Worm (Caenorhabditis elegans) whole organism, L4 larva: ENCODE results near the gene ZC317.7.
A peak's percentile ranks its signal among the peaks of the same experiment; 100 is the strongest.

ENCODE experiments used
- ZK546.5 ChIP-seq, 2 experiments: sonication (generic microtip); optimal IDR thresholded peaks; 2 replicates each; lab custom pipeline; 2017; ENCODE audit warnings: missing biosample characterization in 2 of 2, missing genetic modification characterization in 2 of 2
- aha-1 ChIP-seq: fragments of 150-350 bp; peaks from one replicate; lab custom pipeline; 2014; ENCODE audit warnings: missing biosample characterization, missing genetic modification characterization
- aly-2 ChIP-seq: sonication (generic microtip); optimal IDR thresholded peaks from 2 replicates; lab custom pipeline; 2018; ENCODE audit warnings: missing biosample characterization, missing genetic modification characterization
- ceh-44 ChIP-seq: fragments of 200-800 bp; sonication (Bioruptor generic); IDR thresholded peaks from 2 replicates; pipeline ENCODE4 v1.3.6; 2022; ENCODE audit warnings: missing genetic modification reagents, missing genetic modification characterization, missing compliant biosample characterization
- ceh-82 ChIP-seq: sonication (generic microtip); optimal IDR thresholded peaks from 2 replicates; lab custom pipeline; 2017; ENCODE audit warnings: missing biosample characterization, missing genetic modification characterization
- cey-2 ChIP-seq: sonication (generic microtip); optimal IDR thresholded peaks from 3 replicates; lab custom pipeline; 2017; ENCODE audit warnings: missing genetic modification characterization, mild to moderate bottlenecking, missing compliant biosample characterization, antibody characterized with exemption, borderline replicate concordance; ENCODE audit not compliant: insufficient read depth
- ctbp-1 ChIP-seq: fragments of 200-800 bp; sonication (Bioruptor generic); IDR thresholded peaks from 2 replicates; pipeline ENCODE4 v1.3.6; 2022; ENCODE audit warnings: missing genetic modification reagents, missing genetic modification characterization, missing compliant biosample characterization
- daf-16 ChIP-seq, 3 experiments: sonication (generic microtip); optimal IDR thresholded peaks; 2 replicates each; lab custom pipeline; 2016 to 2017; ENCODE audit warnings: missing genetic modification characterization in 3 of 3, missing genetic modification reagents in 3 of 3, mild to moderate bottlenecking in 2 of 3, missing compliant biosample characterization in 2 of 3, missing biosample characterization in 1 of 3, moderate library complexity in 1 of 3
- fkh-10 ChIP-seq: fragments of 150-350 bp; optimal IDR thresholded peaks from 2 replicates; lab custom pipeline; 2014; ENCODE audit warnings: missing biosample characterization, missing genetic modification reagents, missing genetic modification characterization
- gei-8 ChIP-seq: fragments of 200-800 bp; sonication (Bioruptor generic); optimal IDR thresholded peaks from 2 replicates; lab custom pipeline; 2018; ENCODE audit warnings: mild to moderate bottlenecking, missing genetic modification characterization, missing compliant biosample characterization
- hif-1 ChIP-seq, 2 experiments: sonication (generic microtip); optimal IDR thresholded peaks; 2 replicates each; lab custom pipeline; 2016 to 2017; ENCODE audit warnings: missing compliant biosample characterization in 2 of 2, missing genetic modification characterization in 2 of 2, missing genetic modification reagents in 2 of 2, missing genotype in 2 of 2, mild to moderate bottlenecking in 1 of 2
- hlh-30 ChIP-seq: sonication (generic microtip); optimal IDR thresholded peaks from 2 replicates; lab custom pipeline; 2017; ENCODE audit warnings: antibody characterized with exemption, mild to moderate bottlenecking, missing genetic modification characterization, missing compliant biosample characterization; ENCODE audit not compliant: insufficient read depth
- lin-1 ChIP-seq: fragments of 200-800 bp; sonication (Bioruptor generic); IDR thresholded peaks from 2 replicates; pipeline ENCODE4 v1.3.6; 2022; ENCODE audit warnings: missing genetic modification reagents, missing genetic modification characterization, missing compliant biosample characterization
- madf-5 ChIP-seq, 2 experiments: fragments of 200-800 bp; sonication (Bioruptor generic); IDR thresholded peaks; 2 replicates each; pipeline ENCODE4 v1.3.6; 2022; ENCODE audit warnings: missing compliant biosample characterization in 2 of 2, missing genetic modification characterization in 2 of 2
- mdl-1 ChIP-seq, 2 experiments: fragments of 150-350 bp in 1 of 2; sonication (generic microtip) in 1 of 2; optimal IDR thresholded peaks; 2 replicates each; lab custom pipeline; 2014 to 2017; ENCODE audit warnings: missing biosample characterization in 2 of 2, missing genetic modification characterization in 2 of 2
- mes-2 ChIP-seq: sonication (generic microtip); optimal IDR thresholded peaks from 2 replicates; lab custom pipeline; 2016; ENCODE audit warnings: missing genotype, mild to moderate bottlenecking, missing genetic modification characterization, missing compliant biosample characterization; ENCODE audit not compliant: poor library complexity, severe bottlenecking
- mxl-2 ChIP-seq: fragments of 200-800 bp; sonication (Bioruptor generic); conservative IDR thresholded peaks from 2 replicates; pipeline ENCODE4 v1.3.6; 2022; ENCODE audit warnings: missing genetic modification reagents, missing genetic modification characterization, missing compliant biosample characterization
- mxl-3 ChIP-seq: fragments of 200-800 bp; sonication (Bioruptor generic); optimal IDR thresholded peaks from 2 replicates; lab custom pipeline; 2018; ENCODE audit warnings: mild to moderate bottlenecking, missing genetic modification characterization, missing compliant biosample characterization
- nhr-237 ChIP-seq: sonication (generic microtip); optimal IDR thresholded peaks from 2 replicates; lab custom pipeline; 2017; ENCODE audit warnings: missing biosample characterization, missing genetic modification characterization
- nhr-28 ChIP-seq: fragments of 150-350 bp; optimal IDR thresholded peaks from 2 replicates; lab custom pipeline; 2014; ENCODE audit warnings: missing biosample characterization, missing genetic modification characterization
- nhr-41 ChIP-seq: fragments of 200-800 bp; sonication (Bioruptor generic); IDR thresholded peaks from 2 replicates; pipeline ENCODE4 v1.3.6; 2022; ENCODE audit warnings: missing genetic modification reagents, missing genetic modification characterization, missing compliant biosample characterization
- php-3 ChIP-seq: fragments of 200-800 bp; sonication (Bioruptor generic); IDR thresholded peaks from 2 replicates; pipeline ENCODE4 v1.3.6; 2022; ENCODE audit warnings: missing genetic modification reagents, missing genetic modification characterization, missing compliant biosample characterization
- pqm-1 ChIP-seq: sonication (generic microtip); optimal IDR thresholded peaks from 2 replicates; lab custom pipeline; 2017; ENCODE audit warnings: missing biosample characterization, missing genetic modification characterization
- rbr-2 ChIP-seq: sonication (generic microtip); optimal IDR thresholded peaks from 2 replicates; lab custom pipeline; 2016; ENCODE audit warnings: missing genotype, missing genetic modification characterization, missing compliant biosample characterization
- snpc-4 ChIP-seq: fragments of 150-350 bp; optimal IDR thresholded peaks from 2 replicates; lab custom pipeline; 2014; ENCODE audit warnings: missing biosample characterization, missing genetic modification characterization
- unc-39 ChIP-seq: sonication (generic microtip); optimal IDR thresholded peaks from 2 replicates; lab custom pipeline; 2017; ENCODE audit warnings: missing biosample characterization, missing genetic modification characterization
- unc-62 ChIP-seq, 3 experiments: fragments of 150-350 bp in 1 of 3; sonication (generic microtip); optimal IDR thresholded peaks in 2 of 3; peaks in 1 of 3; 1 replicate in 1 of 3; 2 replicates in 2 of 3; lab custom pipeline; 2014 to 2017; ENCODE audit warnings: missing biosample characterization in 3 of 3, missing genetic modification characterization in 3 of 3, missing genetic modification reagents in 3 of 3, missing genotype in 1 of 3
- vab-7 ChIP-seq: fragments of 200-800 bp; sonication (Bioruptor generic); IDR thresholded peaks from 2 replicates; pipeline ENCODE4 v1.3.6; 2022; ENCODE audit warnings: missing genetic modification reagents, missing genetic modification characterization, missing compliant biosample characterization
- zag-1 ChIP-seq: fragments of 150-350 bp; optimal IDR thresholded peaks from 2 replicates; lab custom pipeline; 2014; ENCODE audit warnings: missing biosample characterization, missing genetic modification characterization
- zip-2 ChIP-seq: fragments of 150-350 bp; optimal IDR thresholded peaks from 2 replicates; lab custom pipeline; 2014; ENCODE audit warnings: missing biosample characterization, missing genetic modification characterization

The ZC317.7 gene

ce11 chrV:5499475-5499874, 28.6 kb upstream of the ZC317.7 start:
- TF ChIP-seq hif-1 (tag; optimal IDR thresholded peaks at IDR 0.05; lab: Kevin White, UChicago) (no peak), pqm-1 (tag; lab: Kevin White, UChicago) (no peak), aly-2 (no peak)
- TF ChIP-seq, all 104 proteins: peak for 0

- no peak for TF ChIP-seq gei-8
- no peak for TF ChIP-seq rbr-2
- no peak for TF ChIP-seq zag-1
- TF ChIP-seq nhr-41 = no peak
- no peak for TF ChIP-seq madf-5 (GFP tag; IDR thresholded peaks at IDR 0.05; lab: Robert Waterston, UW)
- TF ChIP-seq fkh-10 (GFP tag; lab: Kevin White, UChicago) = no peak
- no peak for TF ChIP-seq unc-39 (tag; lab: Kevin White, UChicago)
- TF ChIP-seq unc-62 (GFP tag; optimal IDR thresholded peaks at IDR 0.05 in 1 of 2; lab: Kevin White, UChicago) = no peak
- no peak for TF ChIP-seq unc-62 (tag; optimal IDR thresholded peaks at IDR 0.05; lab: Kevin White, UChicago)
- TF ChIP-seq vab-7 (GFP tag; lab: Robert Waterston, UW) = no peak
- TF ChIP-seq snpc-4 = no peak
- no peak for TF ChIP-seq ZK546.5 (tag; optimal IDR thresholded peaks at IDR 0.05; lab: Kevin White, UChicago)
- no peak for TF ChIP-seq mxl-3 (GFP tag; lab: Kevin White, UChicago)
- TF ChIP-seq cey-2 (tag; lab: Kevin White, UChicago) = no peak
- TF ChIP-seq ctbp-1 (GFP tag; lab: Robert Waterston, UW) = no peak
- TF ChIP-seq mes-2 (tag; lab: Kevin White, UChicago) = no peak
- TF ChIP-seq mxl-2 (GFP tag; lab: Robert Waterston, UW) = no peak
- no peak for TF ChIP-seq ceh-44 (GFP tag; lab: Robert Waterston, UW)
These were observed 22.6 kb upstream of the ZC317.7 start, which contains the start of gene T05C3.2 for ce11 chrV:5493447-5493846. TSS of gene T05C3.2 (plus strand) at chrV:5493747.

- TF ChIP-seq hlh-30 (tag; lab: Kevin White, UChicago) (no peak), nhr-237 (tag; lab: Kevin White, UChicago) (no peak), php-3 (GFP tag; lab: Robert Waterston, UW) (0 out of 2 replicates have a peak, but pooled peaks have one; percentile 51), zip-2 (no peak), pqm-1 (tag; lab: Kevin White, UChicago) (peak; percentile 94), lin-1 (GFP tag; lab: Robert Waterston, UW) (no peak), mxl-3 (GFP tag; lab: Kevin White, UChicago) (peak; percentile 57), ctbp-1 (GFP tag; lab: Robert Waterston, UW) (no peak), nhr-28 (tag; lab: Kevin White, UChicago) (peak; percentile 66), fkh-10 (GFP tag; lab: Kevin White, UChicago) (no peak), ceh-82 (tag; lab: Kevin White, UChicago) (no peak), mdl-1 (tag; optimal IDR thresholded peaks at IDR 0.05; lab: Kevin White, UChicago) (peak in 1 of 2 experiments; percentile 64), daf-16 (GFP tag; optimal IDR thresholded peaks at IDR 0.05; lab: Kevin White, UChicago) (no peak), daf-16 (tag; optimal IDR thresholded peaks at IDR 0.05; lab: Kevin White, UChicago) (peak; percentile 84)
- TF ChIP-seq, all 104 proteins: peak for 6
These were observed 19.4 kb upstream of the ZC317.7 start, which contains the start of gene T05C3.6 for ce11 chrV:5490205-5490604. TSS of gene T05C3.6 (plus strand) at chrV:5490445.

ce11 chrV:5488766-5489165, 17.9 kb upstream of the ZC317.7 start, which contains the start of gene grl-18:
TSS of gene grl-18 (minus strand) at chrV:5488866.
- TF ChIP-seq zip-2 (no peak), gei-8 (no peak)
- TF ChIP-seq, all 104 proteins: peak for 0

ce11 chrV:5487180-5487579, 16.4 kb upstream of the ZC317.7 start:
- TF ChIP-seq aha-1 (tag; lab: Kevin White, UChicago) = peak; percentile 92
- no peak for TF ChIP-seq cey-2 (tag; lab: Kevin White, UChicago)
